Fruit fly (Drosophila melanogaster) whole organism, wandering third instar larva: ENCODE measurements around the gene Uggt.

Source experiments
- GATAd ChIP-seq: sonication (Bioruptor generic); optimal IDR thresholded peaks from 2 replicates; lab custom pipeline; 2016; ENCODE audit warnings: missing biosample characterization, missing genetic modification characterization
- Hr78 ChIP-seq: fragments of >200 bp; optimal IDR thresholded peaks from 2 replicates; lab custom pipeline; 2017; ENCODE audit warnings: missing biosample characterization, missing genetic modification characterization
- N ChIP-seq: fragments of >200 bp; optimal IDR thresholded peaks from 2 replicates; lab custom pipeline; 2018; ENCODE audit warnings: missing biosample characterization, missing external identifiers, missing genetic modification characterization
- Rel ChIP-seq, 2 experiments: fragments of 200-800 bp; sonication (Bioruptor generic) in 1 of 2; optimal IDR thresholded peaks; 2 replicates in 1 of 2; 3 replicates in 1 of 2; lab custom pipeline; 2016 to 2019; ENCODE audit warnings: mild to moderate bottlenecking in 2 of 2, missing biosample characterization in 2 of 2, missing genetic modification characterization in 2 of 2, moderate library complexity in 1 of 2
- br ChIP-seq: fragments of 200-800 bp; sonication (Bioruptor generic); optimal IDR thresholded peaks from 2 replicates; lab custom pipeline; 2016; ENCODE audit warnings: missing biosample characterization, missing genetic modification characterization
- dmrt93B ChIP-seq: fragments of 200-800 bp; sonication (Bioruptor generic); optimal IDR thresholded peaks from 2 replicates; lab custom pipeline; 2018; ENCODE audit warnings: missing biosample characterization, mild to moderate bottlenecking, missing genetic modification characterization
- fru ChIP-seq: fragments of 200-800 bp; sonication (Bioruptor generic); optimal IDR thresholded peaks from 3 replicates; lab custom pipeline; 2016; ENCODE audit warnings: missing biosample characterization, mild to moderate bottlenecking, missing genetic modification characterization
- h ChIP-seq: fragments of 200-800 bp; sonication (Bioruptor generic); optimal IDR thresholded peaks from 3 replicates; lab custom pipeline; 2016; ENCODE audit warnings: missing biosample characterization, mild to moderate bottlenecking, missing genetic modification characterization
- pan ChIP-seq: fragments of >200 bp; optimal IDR thresholded peaks from 2 replicates; lab custom pipeline; 2017
- psq ChIP-seq: fragments of 200-800 bp; sonication (Bioruptor generic); optimal IDR thresholded peaks from 3 replicates; lab custom pipeline; 2017; ENCODE audit warnings: missing biosample characterization, mild to moderate bottlenecking, missing genetic modification characterization, moderate library complexity
- sv ChIP-seq: fragments of 200-800 bp; sonication (Bioruptor generic); optimal IDR thresholded peaks from 3 replicates; lab custom pipeline; 2016; ENCODE audit warnings: missing biosample characterization, missing genetic modification characterization

- TF ChIP-seq Hr78 (GFP tag; lab: Kevin White, UChicago) (no peak), fru (peak; percentile 96), br (GFP tag; lab: Kevin White, UChicago) (no peak), psq (GFP tag; lab: Kevin White, UChicago) (no peak), h (GFP tag; lab: Kevin White, UChicago) (no peak), dmrt93B (GFP tag; lab: Kevin White, UChicago) (no peak), Rel (GFP tag; optimal IDR thresholded peaks at IDR 0.05; lab: Kevin White, UChicago) (no peak), Rel (tag; optimal IDR thresholded peaks at IDR 0.05; lab: Kevin White, UChicago) (no peak), pan (lab: Kevin White, UChicago) (no peak), GATAd (no peak), sv (GFP tag; lab: Kevin White, UChicago) (no peak), N (GFP tag; lab: Kevin White, UChicago) (no peak)
Observed at dm6 chr3L:18846272-18846741, 26.2 kb upstream of the Uggt start.
